Fruit fly (Drosophila melanogaster): ENCODE measurements around the gene Pgk.
A peak's percentile ranks its signal among the peaks of the same experiment; 100 is the strongest.

Pgk gene

DNA sequence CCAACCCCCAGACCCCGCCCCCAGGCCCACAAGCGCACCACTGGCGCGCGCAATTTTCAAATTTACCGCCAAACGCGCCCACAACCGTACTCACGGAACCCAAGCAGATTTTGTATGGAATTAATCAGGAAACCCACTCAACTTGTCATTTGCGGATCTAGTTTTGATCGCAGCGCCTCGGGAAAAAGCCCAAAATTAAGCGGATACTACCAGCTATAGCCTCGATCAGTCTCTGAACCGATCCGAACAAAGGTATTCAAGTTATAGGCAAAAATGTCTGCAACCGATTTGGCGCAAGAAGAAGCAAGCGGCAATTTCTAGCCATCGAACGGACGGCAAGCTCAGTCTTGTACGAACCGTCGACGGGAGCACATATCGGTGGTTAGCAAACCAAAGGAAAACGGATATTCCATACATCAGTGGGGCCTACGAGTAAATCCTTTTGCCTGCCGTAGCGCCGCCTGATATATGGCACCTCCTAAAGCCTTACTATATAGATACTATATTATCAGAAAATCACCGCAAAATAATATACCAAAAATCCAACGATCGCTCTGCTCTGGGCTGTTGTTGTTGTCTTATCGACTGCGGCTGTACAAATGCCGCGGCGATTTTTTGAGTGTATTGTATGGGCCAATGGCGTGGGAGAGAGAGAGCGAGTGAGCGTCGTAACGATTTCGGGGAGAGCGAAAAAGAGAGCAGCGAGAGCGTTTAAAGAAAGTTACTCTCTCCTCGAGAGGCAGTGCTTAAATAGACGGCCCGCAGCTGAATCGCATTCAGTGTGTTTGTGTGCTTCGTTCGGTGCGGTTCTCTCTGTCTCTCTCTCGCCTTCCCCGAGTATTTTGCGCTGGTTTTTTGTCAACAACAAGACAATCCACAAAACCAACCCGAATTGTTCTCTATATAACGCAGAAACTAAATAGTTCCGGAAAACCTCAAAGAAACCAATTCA, at the start of gene Pgk:
TSS of gene Pgk (minus strand) at position 609 of the 952 bp plus-strand sequence.
- TF ChIP-seq CG8478 (optimal IDR thresholded peaks at IDR 0.05) = no peak
- no peak for TF ChIP-seq CTCF (optimal IDR thresholded peaks at IDR 0.05)

DNA sequence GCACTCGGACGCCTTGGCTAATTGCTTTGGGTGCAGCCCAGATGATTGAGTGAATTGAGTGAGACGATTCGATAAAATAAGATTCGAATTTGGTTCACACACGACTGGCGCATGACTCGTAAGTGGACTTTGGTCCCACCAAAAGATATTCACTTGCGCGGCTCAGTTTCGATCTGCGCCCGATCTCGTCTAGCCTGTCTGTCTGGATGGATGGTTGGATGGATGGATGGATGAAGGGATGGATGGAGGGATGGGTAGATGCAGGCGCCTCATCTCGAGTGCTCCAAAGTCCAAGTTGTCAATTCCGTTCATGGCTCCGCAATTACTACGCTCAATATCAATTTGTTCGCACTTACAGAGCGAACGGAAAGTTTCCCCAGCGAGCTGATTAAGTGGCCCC, 49.7 kb upstream of the Pgk start:
- TF ChIP-seq CTCF (optimal IDR thresholded peaks at IDR 0.05) = no peak
- no peak for TF ChIP-seq CG8478 (optimal IDR thresholded peaks at IDR 0.05)

DNA sequence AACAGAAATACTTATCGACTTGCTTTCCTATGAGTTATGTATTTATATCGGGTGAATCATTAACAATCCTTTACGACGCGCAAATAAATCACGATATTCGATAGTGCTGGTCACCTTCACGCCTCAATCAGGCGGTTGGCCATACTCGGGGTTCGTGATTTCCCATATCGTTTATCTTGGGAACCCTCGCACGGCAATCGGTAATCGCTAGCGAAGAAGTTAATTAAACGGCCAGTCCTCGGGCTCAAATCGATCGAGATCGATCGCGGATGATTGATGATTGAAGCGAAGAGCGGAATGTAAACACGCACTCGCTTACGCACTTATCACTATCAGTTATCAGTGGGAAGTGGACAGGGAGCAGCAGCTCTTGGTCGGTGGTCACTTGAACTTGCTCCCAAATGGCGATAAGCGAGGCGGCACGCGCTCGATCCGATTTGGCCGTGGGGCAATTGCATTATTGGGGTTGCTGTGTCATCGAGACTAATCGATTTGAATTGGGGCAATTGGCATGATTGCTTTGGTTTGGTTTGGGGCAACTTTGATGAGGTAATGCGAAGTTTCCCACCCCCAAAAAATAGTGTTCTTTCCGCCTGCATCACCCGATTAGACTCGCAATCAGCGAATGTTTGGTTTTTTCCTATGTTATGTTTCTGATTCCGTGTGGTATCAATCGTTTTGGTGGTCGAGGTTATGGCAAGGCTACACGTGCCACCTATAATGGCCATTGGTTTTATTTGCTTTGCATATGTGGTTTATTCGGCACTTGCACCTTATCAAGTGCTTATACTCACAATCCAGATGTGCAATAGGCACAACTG, 48.3 kb upstream of the Pgk start:
- TF ChIP-seq CG8478 (optimal IDR thresholded peaks at IDR 0.05) (no peak), CTCF (optimal IDR thresholded peaks at IDR 0.05) (no peak)

DNA sequence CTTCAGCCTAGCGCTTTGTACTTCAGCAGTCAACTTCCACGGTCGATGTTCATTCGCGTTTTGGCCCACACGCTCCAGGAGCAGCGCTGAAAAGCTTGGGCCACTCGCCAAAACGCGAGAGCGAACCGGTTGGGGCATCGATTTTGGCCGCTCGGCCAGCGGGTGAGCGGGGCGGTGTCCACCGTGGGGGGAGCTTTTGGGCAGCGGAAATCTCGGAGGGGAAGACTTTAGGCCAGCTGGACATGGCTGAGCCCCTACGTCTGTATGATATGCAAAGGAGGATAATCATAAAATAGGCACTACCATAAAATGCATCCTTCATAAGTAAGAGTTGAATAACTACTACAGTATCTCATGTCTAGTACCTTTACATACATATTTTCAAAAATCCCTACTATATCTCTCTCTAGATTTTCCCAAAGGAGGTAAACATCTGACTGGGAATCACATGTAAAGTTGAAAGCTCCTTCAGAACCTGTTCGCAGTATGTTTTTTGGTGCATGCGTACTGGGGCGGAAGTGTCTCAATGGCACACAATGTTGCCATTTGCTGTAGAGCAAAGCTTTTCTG, 47.1 kb upstream of the Pgk start, which contains the start of gene Syt1:
TSS of gene Syt1 (minus strand) at position 71 of the 570 bp plus-strand sequence.
- TF ChIP-seq CG8478 (optimal IDR thresholded peaks at IDR 0.05) (no peak), CTCF (optimal IDR thresholded peaks at IDR 0.05) (no peak)

DNA sequence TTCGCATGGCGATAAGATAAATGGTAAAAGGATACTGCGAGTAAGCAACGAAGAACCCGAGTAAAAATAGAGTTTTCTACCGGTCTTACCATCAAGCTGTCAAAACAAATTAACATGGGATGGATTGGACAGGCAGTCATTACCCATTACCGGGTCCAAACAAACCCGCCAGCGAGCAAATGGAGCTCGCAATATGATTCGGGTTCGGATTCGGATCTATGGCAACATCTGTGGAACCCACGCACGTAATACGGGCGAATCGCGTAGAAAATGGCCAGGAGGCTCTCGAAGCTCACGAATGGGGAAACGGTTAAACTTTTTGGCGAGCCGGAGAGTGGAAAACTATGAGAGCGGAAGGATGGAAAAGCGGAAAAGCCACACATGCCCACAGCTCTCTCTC, 44.3 kb upstream of the Pgk start:
- TF ChIP-seq CG8478 (optimal IDR thresholded peaks at IDR 0.05) (no peak), CTCF (optimal IDR thresholded peaks at IDR 0.05) (no peak)

DNA sequence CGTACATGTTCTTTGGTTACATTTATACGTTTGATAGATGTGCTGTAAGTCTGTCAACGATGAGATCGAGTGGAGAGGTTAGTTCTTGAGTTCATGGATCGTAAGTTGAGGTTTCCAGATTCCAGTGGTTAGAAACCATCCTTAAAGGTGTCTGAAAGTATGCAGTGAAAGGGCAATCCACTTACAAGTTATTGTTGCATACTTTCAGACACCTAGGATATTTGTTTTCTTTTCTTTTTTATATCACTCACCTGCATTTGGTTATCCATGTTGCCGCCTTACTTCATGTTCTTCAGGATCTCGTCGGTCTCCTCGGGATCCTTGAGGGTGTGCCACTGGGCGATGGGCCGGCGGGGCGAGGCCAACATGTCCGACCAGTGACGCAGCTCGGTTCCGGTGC, 29.9 kb upstream of the Pgk start:
- TF ChIP-seq CG8478 (optimal IDR thresholded peaks at IDR 0.05) = no peak
- no peak for TF ChIP-seq CTCF (optimal IDR thresholded peaks at IDR 0.05)

DNA sequence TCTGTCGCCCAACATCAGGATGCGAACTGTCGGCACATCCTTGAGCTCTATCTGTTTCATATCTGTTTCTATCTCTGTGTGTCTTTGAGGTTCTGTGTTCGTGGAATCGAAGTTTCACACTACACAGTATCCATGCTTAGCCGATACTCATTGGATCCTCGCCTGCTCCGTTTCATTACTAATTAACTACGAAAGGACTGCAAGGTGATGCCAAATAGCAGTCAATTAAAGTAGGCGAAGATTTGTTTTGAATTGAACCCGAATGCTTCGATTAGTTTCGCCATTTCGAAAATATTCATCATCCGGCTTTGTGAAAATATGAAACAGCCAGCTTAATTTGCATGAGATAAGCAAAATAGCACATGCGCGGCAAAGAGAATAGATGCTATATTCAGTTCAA, 18.8 kb upstream of the Pgk start, which contains the start of gene CG15399:
TSS of gene CG15399 (minus strand) at position 101 of the 400 bp plus-strand sequence.
- no peak for TF ChIP-seq CTCF (optimal IDR thresholded peaks at IDR 0.05)
- TF ChIP-seq CG8478 (optimal IDR thresholded peaks at IDR 0.05) = no peak

DNA sequence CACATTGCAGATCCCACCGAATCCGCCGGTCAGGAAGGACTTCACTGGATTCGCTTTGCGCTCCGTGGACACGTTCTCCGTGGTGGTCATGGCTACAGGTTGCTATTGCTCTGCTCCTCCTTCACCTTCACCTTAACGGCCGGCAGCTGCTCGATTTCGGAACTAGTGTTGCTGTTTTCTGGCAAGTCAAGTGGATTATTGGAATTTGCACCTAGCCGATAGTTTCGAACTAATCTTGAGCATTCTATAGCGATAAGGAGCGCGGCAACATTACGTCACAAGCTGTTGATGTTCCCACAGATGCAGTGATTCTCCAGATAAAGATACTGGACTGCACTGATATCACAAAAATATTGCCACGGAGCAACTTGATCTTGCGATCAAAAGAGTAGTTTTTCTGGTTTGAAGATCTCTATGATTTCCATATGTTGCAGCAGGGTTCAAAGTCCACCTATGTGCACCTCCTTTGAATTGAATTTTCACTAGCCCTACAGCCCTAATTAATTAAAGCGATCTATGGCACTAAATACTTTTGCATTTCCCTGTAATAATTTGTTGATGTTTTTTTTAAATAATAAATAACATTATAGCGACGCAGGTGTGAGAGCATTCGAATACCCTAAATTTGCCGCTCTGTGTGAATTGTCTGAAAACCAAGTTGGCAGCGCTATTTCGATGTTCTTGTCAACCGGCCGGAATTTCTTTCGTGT, 16.8 kb upstream of the Pgk start, which contains the start of the genes colt and HINT1:
TSS of gene colt (minus strand) at position 594 of the 710 bp plus-strand sequence.
TSS of gene HINT1 (plus strand) at position 660 of the 710 bp plus-strand sequence.
- TF ChIP-seq CTCF (optimal IDR thresholded peaks at IDR 0.05) (peak in 1 of 2 experiments; percentile 21), CG8478 (optimal IDR thresholded peaks at IDR 0.05) (no peak)

DNA sequence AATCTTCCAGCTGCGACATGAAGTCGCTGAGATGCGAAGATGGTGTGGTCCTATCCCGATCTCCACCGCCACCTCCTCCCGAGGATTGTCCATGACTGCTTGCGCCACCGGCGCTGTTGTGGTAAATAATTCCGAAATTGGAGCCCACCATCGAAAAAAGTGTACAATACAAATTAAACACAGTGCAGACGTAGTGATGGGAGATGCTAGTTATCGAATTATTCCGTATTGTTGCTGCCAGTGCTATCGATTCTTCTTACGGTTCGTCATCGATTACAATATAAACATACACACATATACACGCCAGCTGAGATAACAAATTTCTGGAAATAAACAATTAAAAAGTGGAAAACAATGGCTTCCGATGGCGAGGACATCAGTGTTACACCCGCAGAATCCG, 14.8 kb upstream of the Pgk start, which contains the start of the genes Taf10b and Taf10:
TSS of gene Taf10b (minus strand) at position 219 of the 400 bp plus-strand sequence.
TSS of gene Taf10 (plus strand) at position 264 of the 400 bp plus-strand sequence.
- TF ChIP-seq CG8478 (optimal IDR thresholded peaks at IDR 0.05) (no peak), CTCF (optimal IDR thresholded peaks at IDR 0.05) (no peak)

DNA sequence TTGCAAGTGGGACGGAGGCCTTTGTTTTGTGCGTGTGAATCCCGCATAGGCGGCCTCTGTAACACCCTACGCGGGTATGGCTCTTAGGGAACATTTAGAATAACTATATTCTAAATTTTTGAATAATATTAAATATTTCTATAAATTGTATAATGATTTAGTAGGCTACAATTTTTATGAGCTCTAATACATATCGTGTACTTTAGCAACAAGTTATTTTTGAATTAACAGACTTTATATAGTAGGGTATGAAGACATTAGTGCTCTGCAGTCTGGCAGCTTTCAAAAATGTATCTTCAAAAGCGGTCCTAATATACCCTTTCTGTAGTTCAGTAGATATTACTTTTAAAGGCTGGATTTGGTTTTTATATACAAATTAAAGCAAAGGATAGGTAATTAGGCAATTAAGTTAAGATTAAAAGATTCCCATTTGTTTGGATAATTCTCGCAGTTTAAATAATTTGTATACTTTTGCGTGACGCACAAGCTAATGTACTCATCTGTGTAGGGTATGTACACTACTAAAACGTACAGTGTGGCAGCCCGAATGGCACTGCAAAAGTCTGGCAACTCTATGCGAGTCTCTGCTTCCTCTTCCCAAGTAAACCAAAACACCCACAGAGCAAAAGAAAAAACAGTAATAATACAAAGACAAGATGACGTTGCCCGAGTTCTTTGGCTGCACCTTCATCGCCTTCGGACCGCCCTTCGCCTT, 12.9 kb upstream of the Pgk start, which contains the start of the genes Snx21 and aph-1:
TSS of gene Snx21 (minus strand) at position 7 of the 715 bp plus-strand sequence.
TSS of gene aph-1 (plus strand) at position 575 of the 715 bp plus-strand sequence.
- TF ChIP-seq CG8478 (optimal IDR thresholded peaks at IDR 0.05) = no peak
- no peak for TF ChIP-seq CTCF (optimal IDR thresholded peaks at IDR 0.05)

DNA sequence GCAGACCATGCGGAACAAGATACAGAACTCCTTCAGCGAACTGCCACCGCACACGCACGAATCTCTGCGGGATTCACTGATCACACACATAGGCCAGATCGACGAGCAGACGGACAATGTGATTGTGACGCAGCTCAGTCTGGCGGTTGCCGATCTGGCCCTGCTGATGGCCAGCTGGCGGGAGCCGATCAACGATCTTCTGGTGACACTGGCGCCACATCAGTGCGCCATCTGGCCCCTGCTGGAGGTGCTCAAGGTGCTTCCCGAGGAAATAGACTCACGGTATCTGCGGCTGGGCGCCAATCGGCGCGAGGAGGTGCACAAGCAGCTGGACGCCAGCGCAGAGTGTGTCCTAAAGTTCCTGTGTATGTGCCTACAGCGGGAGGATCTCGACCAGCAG, 7.4 kb upstream of the Pgk start:
- TF ChIP-seq CTCF (optimal IDR thresholded peaks at IDR 0.05) (no peak), CG8478 (optimal IDR thresholded peaks at IDR 0.05) (no peak)

DNA sequence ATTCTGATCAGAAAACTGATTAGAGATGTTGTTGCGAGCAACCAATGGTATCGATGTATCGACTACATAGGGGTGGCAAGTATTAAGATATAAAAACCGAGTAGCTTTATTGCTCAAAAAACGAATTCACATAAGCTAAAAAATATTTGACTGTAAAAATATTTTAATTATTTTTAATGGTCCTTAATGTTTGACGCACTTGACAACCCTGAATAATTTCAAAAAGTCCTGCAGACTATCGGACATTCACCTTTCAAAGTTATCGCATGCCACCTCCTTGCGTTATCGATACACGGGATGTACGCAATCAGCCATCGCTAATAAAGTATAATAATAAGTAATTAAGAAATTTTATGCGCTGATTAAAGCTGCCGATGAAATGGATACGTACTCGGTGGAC, 6.8 kb upstream of the Pgk start, which contains the start of the genes HemK2, Snapin and Tnpo-SR:
TSS of gene HemK2 (minus strand) at position 24 of the 400 bp plus-strand sequence.
TSS of gene Snapin (minus strand) at position 24 of the 400 bp plus-strand sequence.
TSS of gene Tnpo-SR (plus strand) at position 271 of the 400 bp plus-strand sequence.
- TF ChIP-seq CTCF (optimal IDR thresholded peaks at IDR 0.05) (no peak), CG8478 (optimal IDR thresholded peaks at IDR 0.05) (no peak)

DNA sequence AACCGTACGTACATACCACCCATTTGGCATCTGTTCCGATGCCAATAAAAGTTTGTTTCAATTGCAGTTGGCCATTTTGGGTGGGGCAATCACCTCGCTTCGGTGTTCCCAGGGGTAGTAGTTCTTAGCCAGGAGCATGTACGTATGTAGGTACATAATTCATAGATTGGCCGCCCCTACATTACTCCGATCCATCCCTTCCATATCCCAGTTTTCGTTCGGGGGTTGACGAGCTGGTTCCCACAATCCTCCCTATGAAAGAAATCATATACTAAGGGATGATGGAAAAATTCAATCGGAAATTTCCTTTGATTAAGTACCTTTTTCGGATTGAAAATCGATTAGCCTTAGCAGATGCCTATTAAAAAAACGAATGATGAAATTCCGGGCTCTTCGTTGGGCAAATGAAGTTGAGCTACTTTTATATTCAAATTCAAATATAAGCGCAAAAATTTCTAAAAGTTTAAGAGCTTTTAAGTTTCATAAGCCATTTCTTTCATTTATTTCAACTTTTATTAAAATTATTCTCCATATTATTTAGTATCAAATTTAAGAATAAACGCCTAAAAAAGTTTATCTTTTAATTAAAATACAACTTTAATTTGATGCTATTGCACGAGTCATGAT, 5.2 kb upstream of the Pgk start:
- no peak for TF ChIP-seq CTCF (optimal IDR thresholded peaks at IDR 0.05)
- TF ChIP-seq CG8478 (optimal IDR thresholded peaks at IDR 0.05) = no peak
